Worm (Caenorhabditis elegans) whole organism, young adult: ENCODE measurements around the gene F37C12.10.
A peak's percentile ranks its signal among the peaks of the same experiment; 100 is the strongest.

ENCODE experiments used
- B0019.2 ChIP-seq: fragments of 200-800 bp; sonication (Bioruptor generic); conservative IDR thresholded peaks from 2 replicates; pipeline ENCODE4 v1.3.6; 2022; ENCODE audit warnings: missing genetic modification reagents, missing genetic modification characterization, missing compliant biosample characterization
- F10E7.11 ChIP-seq: sonication (generic microtip); optimal IDR thresholded peaks from 2 replicates; lab custom pipeline; 2017; ENCODE audit warnings: mild to moderate bottlenecking, missing genetic modification characterization, moderate library complexity, missing compliant biosample characterization
- F22D6.2 ChIP-seq: sonication (generic microtip); optimal IDR thresholded peaks from 2 replicates; lab custom pipeline; 2016; ENCODE audit warnings: mild to moderate bottlenecking, missing genetic modification characterization, missing compliant biosample characterization
- F23B12.7 ChIP-seq: sonication (generic microtip); optimal IDR thresholded peaks from 2 replicates; lab custom pipeline; 2017; ENCODE audit warnings: missing genetic modification characterization, mild to moderate bottlenecking, missing compliant biosample characterization, antibody characterized with exemption, moderate library complexity; ENCODE audit not compliant: insufficient read depth
- F37B4.10 ChIP-seq: fragments of 200-800 bp; sonication (Bioruptor generic); IDR thresholded peaks from 2 replicates; pipeline ENCODE4 v1.3.6; 2022; ENCODE audit warnings: missing genetic modification characterization, missing compliant biosample characterization
- F39B2.1 ChIP-seq: fragments of 200-800 bp; sonication (Bioruptor generic); IDR thresholded peaks from 2 replicates; pipeline ENCODE4 v1.3.6; 2022; ENCODE audit warnings: missing genetic modification reagents, missing genetic modification characterization, missing compliant biosample characterization
- F49E8.2 ChIP-seq: sonication (generic microtip); optimal IDR thresholded peaks from 3 replicates; lab custom pipeline; 2017; ENCODE audit warnings: missing genetic modification characterization, mild to moderate bottlenecking, missing compliant biosample characterization, antibody characterized with exemption, moderate library complexity; ENCODE audit not compliant: insufficient read depth
- F52B5.7 ChIP-seq: sonication (generic microtip); optimal IDR thresholded peaks from 2 replicates; lab custom pipeline; 2016; ENCODE audit warnings: mild to moderate bottlenecking, missing genetic modification characterization, missing compliant biosample characterization
- Y67H2A.10 ChIP-seq: fragments of 200-800 bp; sonication (Bioruptor generic); conservative IDR thresholded peaks from 2 replicates; pipeline ENCODE4 v1.3.6; 2022; ENCODE audit warnings: missing genetic modification reagents, missing genetic modification characterization, missing compliant biosample characterization
- Y95B8A.8 ChIP-seq: fragments of 200-800 bp; sonication (Bioruptor generic); IDR thresholded peaks from 2 replicates; pipeline ENCODE4 v1.3.6; 2022; ENCODE audit warnings: missing genetic modification reagents, missing genetic modification characterization, missing compliant biosample characterization
- aptf-3 ChIP-seq: fragments of 200-800 bp; sonication (Bioruptor generic); IDR thresholded peaks from 2 replicates; pipeline ENCODE4 v1.3.6; 2022; ENCODE audit warnings: missing genetic modification characterization, missing compliant biosample characterization
- attf-3 ChIP-seq: fragments of 200-800 bp; sonication (Bioruptor generic); conservative IDR thresholded peaks from 2 replicates; pipeline ENCODE4 v1.3.6; 2022; ENCODE audit warnings: missing genetic modification reagents, missing genetic modification characterization, missing compliant biosample characterization
- bed-1 ChIP-seq: fragments of 200-800 bp; sonication (Bioruptor generic); IDR thresholded peaks from 2 replicates; pipeline ENCODE4 v1.3.6; 2022; ENCODE audit warnings: missing genetic modification reagents, missing genetic modification characterization, missing compliant biosample characterization
- cebp-1 ChIP-seq, 2 experiments: fragments of 200-800 bp in 1 of 2; sonication (Bioruptor generic) in 1 of 2; sonication (generic microtip) in 1 of 2; IDR thresholded peaks in 1 of 2; optimal IDR thresholded peaks in 1 of 2; 2 replicates each; pipeline versions ENCODE4 v1.3.6 to Lab custom; 2017 to 2022; ENCODE audit warnings: missing compliant biosample characterization in 2 of 2, missing genetic modification characterization in 2 of 2, mild to moderate bottlenecking in 1 of 2, missing genetic modification reagents in 1 of 2, moderate library complexity in 1 of 2
- ceh-27 ChIP-seq: fragments of 200-800 bp; sonication (Bioruptor generic); optimal IDR thresholded peaks from 2 replicates; lab custom pipeline; 2018; ENCODE audit warnings: mild to moderate bottlenecking, missing genetic modification characterization, moderate library complexity, missing compliant biosample characterization
- ceh-79 ChIP-seq: sonication (generic microtip); optimal IDR thresholded peaks from 2 replicates; lab custom pipeline; 2017; ENCODE audit warnings: mild to moderate bottlenecking, missing genetic modification characterization, missing compliant biosample characterization
- chd-7 ChIP-seq: sonication (generic microtip); optimal IDR thresholded peaks from 2 replicates; lab custom pipeline; 2016; ENCODE audit warnings: mild to moderate bottlenecking, missing genetic modification characterization, moderate library complexity, missing compliant biosample characterization
- die-1 ChIP-seq: sonication (generic microtip); optimal IDR thresholded peaks from 2 replicates; lab custom pipeline; 2016; ENCODE audit warnings: missing genotype, mild to moderate bottlenecking, missing genetic modification characterization, missing compliant biosample characterization
- efl-1 ChIP-seq: fragments of 150-350 bp; optimal IDR thresholded peaks from 2 replicates; lab custom pipeline; 2014; ENCODE audit warnings: missing biosample characterization, missing genetic modification reagents, missing genetic modification characterization
- egl-18 ChIP-seq: fragments of 200-800 bp; sonication (Bioruptor generic); IDR thresholded peaks from 2 replicates; pipeline ENCODE4 v1.3.6; 2022; ENCODE audit warnings: missing genetic modification reagents, missing genetic modification characterization, missing compliant biosample characterization
- ekl-4 ChIP-seq: fragments of 200-800 bp; sonication (Bioruptor generic); IDR thresholded peaks from 2 replicates; pipeline ENCODE4 v1.3.6; 2022; ENCODE audit warnings: missing genetic modification reagents, missing genetic modification characterization, missing compliant biosample characterization
- him-1 ChIP-seq: sonication (generic microtip); optimal IDR thresholded peaks from 2 replicates; lab custom pipeline; 2016; ENCODE audit warnings: missing genotype, missing genetic modification reagents, missing genetic modification characterization, missing compliant biosample characterization
- hmg-20 ChIP-seq: fragments of 200-800 bp; sonication (Bioruptor generic); IDR thresholded peaks from 2 replicates; pipeline ENCODE4 v1.3.6; 2022; ENCODE audit warnings: missing genetic modification reagents, missing genetic modification characterization, missing compliant biosample characterization
- hsf-1 ChIP-seq: fragments of 200-800 bp; sonication (Bioruptor generic); IDR thresholded peaks from 2 replicates; pipeline ENCODE4 v1.3.6; 2022; ENCODE audit warnings: missing genetic modification reagents, missing genetic modification characterization, missing compliant biosample characterization
- let-526 ChIP-seq: fragments of 200-800 bp; sonication (Bioruptor generic); IDR thresholded peaks from 2 replicates; pipeline ENCODE4 v1.3.6; 2022; ENCODE audit warnings: missing genetic modification reagents, missing genetic modification characterization, missing compliant biosample characterization
- let-607 ChIP-seq, 2 experiments: fragments of 200-800 bp in 1 of 2; sonication (Bioruptor generic) in 1 of 2; sonication (generic microtip) in 1 of 2; optimal IDR thresholded peaks; 2 replicates each; lab custom pipeline; 2016 to 2018; ENCODE audit warnings: mild to moderate bottlenecking in 2 of 2, missing compliant biosample characterization in 2 of 2, missing genetic modification characterization in 2 of 2, moderate library complexity in 2 of 2, missing genotype in 1 of 2
- lin-26 ChIP-seq: fragments of 200-800 bp; sonication (Bioruptor generic); IDR thresholded peaks from 2 replicates; pipeline ENCODE4 v1.3.6; 2022; ENCODE audit warnings: missing genetic modification reagents, missing genetic modification characterization, missing compliant biosample characterization
- lsl-1 ChIP-seq: fragments of 200-800 bp; sonication (Bioruptor generic); optimal IDR thresholded peaks from 2 replicates; lab custom pipeline; 2018; ENCODE audit warnings: mild to moderate bottlenecking, missing genetic modification characterization, moderate library complexity, missing compliant biosample characterization
- madf-6 ChIP-seq: fragments of 200-800 bp; sonication (Bioruptor generic); IDR thresholded peaks from 2 replicates; pipeline ENCODE4 v1.3.6; 2022; ENCODE audit warnings: missing genetic modification reagents, missing genetic modification characterization, missing compliant biosample characterization
- madf-8 ChIP-seq: fragments of 200-800 bp; sonication (Bioruptor generic); conservative IDR thresholded peaks from 2 replicates; pipeline ENCODE4 v1.3.6; 2022; ENCODE audit warnings: missing genetic modification reagents, missing genetic modification characterization, missing compliant biosample characterization
- nfya-1 ChIP-seq: sonication (generic microtip); optimal IDR thresholded peaks from 2 replicates; lab custom pipeline; 2017; ENCODE audit warnings: antibody characterized with exemption, missing compliant biosample characterization, missing genetic modification characterization, borderline replicate concordance; ENCODE audit not compliant: insufficient read depth
- nfya-2 ChIP-seq: fragments of 200-800 bp; sonication (Bioruptor generic); IDR thresholded peaks from 2 replicates; pipeline ENCODE4 v1.3.6; 2022; ENCODE audit warnings: missing genetic modification reagents, missing genetic modification characterization, missing compliant biosample characterization
- nhr-120 ChIP-seq: fragments of 200-800 bp; sonication (Bioruptor generic); IDR thresholded peaks from 2 replicates; pipeline ENCODE4 v1.3.6; 2022; ENCODE audit warnings: missing genetic modification characterization, missing compliant biosample characterization
- rec-8 ChIP-seq, 2 experiments: sonication (generic microtip); optimal IDR thresholded peaks; 2 replicates each; lab custom pipeline; 2016; ENCODE audit warnings: mild to moderate bottlenecking in 2 of 2, missing genetic modification characterization in 2 of 2, missing genetic modification reagents in 2 of 2, missing genotype in 2 of 2, missing biosample characterization in 1 of 2, missing compliant biosample characterization in 1 of 2, moderate library complexity in 1 of 2
- snpc-3.4 ChIP-seq: sonication (generic microtip); optimal IDR thresholded peaks from 2 replicates; lab custom pipeline; 2017; ENCODE audit warnings: missing genetic modification characterization, mild to moderate bottlenecking, missing compliant biosample characterization, antibody characterized with exemption, moderate library complexity, missing genotype, missing genetic modification reagents
- snpc-4 ChIP-seq, 5 experiments: fragments of 150-350 bp in 1 of 5; sonication (generic microtip) in 4 of 5; optimal IDR thresholded peaks; 2 replicates each; lab custom pipeline; 2014 to 2018; ENCODE audit warnings: missing genetic modification characterization in 5 of 5, missing biosample characterization in 3 of 5, antibody characterized with exemption in 2 of 5, mild to moderate bottlenecking in 2 of 5, missing compliant biosample characterization in 2 of 5, missing genotype in 2 of 5, moderate library complexity in 2 of 5, missing genetic modification reagents in 1 of 5
- somi-1 ChIP-seq: fragments of 200-800 bp; sonication (Bioruptor generic); optimal IDR thresholded peaks from 2 replicates; lab custom pipeline; 2018; ENCODE audit warnings: mild to moderate bottlenecking, missing genetic modification characterization, missing compliant biosample characterization
- sptf-2 ChIP-seq: fragments of 200-800 bp; sonication (Bioruptor generic); optimal IDR thresholded peaks from 2 replicates; lab custom pipeline; 2018; ENCODE audit warnings: mild to moderate bottlenecking, missing genetic modification characterization, missing compliant biosample characterization
- tbp1 ChIP-seq: fragments of 200-800 bp; sonication (Bioruptor generic); optimal IDR thresholded peaks from 2 replicates; lab custom pipeline; 2018; ENCODE audit warnings: mild to moderate bottlenecking, missing genetic modification characterization, missing compliant biosample characterization
- xnd-1 ChIP-seq: sonication (generic microtip); optimal IDR thresholded peaks from 2 replicates; lab custom pipeline; 2016; ENCODE audit warnings: missing genotype, missing genetic modification reagents, missing genetic modification characterization, missing compliant biosample characterization
- zfh-2 ChIP-seq: fragments of 200-800 bp; sonication (Bioruptor generic); conservative IDR thresholded peaks from 2 replicates; pipeline ENCODE4 v1.3.6; 2022; ENCODE audit warnings: missing genetic modification reagents, missing genetic modification characterization, missing compliant biosample characterization
- ztf-18 ChIP-seq: sonication (generic microtip); optimal IDR thresholded peaks from 2 replicates; lab custom pipeline; 2016; ENCODE audit warnings: missing genotype, mild to moderate bottlenecking, missing genetic modification characterization, missing compliant biosample characterization
- ztf-26 ChIP-seq: sonication (generic microtip); optimal IDR thresholded peaks from 2 replicates; lab custom pipeline; 2017; ENCODE audit warnings: missing genetic modification characterization, missing compliant biosample characterization
- ztf-6 ChIP-seq: fragments of 200-800 bp; sonication (Bioruptor generic); IDR thresholded peaks from 2 replicates; pipeline ENCODE4 v1.3.6; 2022; ENCODE audit warnings: missing genetic modification reagents, missing genetic modification characterization, missing compliant biosample characterization

F37C12.10 gene

DNA sequence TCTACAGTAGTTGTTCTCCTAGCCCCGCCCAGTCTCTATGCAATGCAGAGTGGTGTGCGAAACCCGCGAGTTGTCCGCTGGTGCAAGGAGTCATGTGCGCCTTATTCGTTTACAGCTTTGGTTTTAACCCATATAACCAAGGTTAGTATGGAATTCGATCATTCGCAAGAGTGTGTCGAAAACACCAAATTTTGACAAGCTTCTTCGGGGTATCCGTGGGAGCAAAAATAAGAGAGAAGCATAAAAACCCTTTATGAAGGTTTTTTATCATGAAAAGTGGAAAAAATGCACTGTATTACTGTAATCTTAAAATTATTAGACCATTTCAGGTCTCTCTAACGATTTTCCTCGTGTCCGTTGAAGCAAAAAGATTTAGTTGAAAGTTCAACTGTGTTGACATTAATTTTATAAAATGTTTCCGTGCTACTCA lies 46.0 kb downstream of the F37C12.10 start (continued):
- TF ChIP-seq madf-8 (GFP tag; lab: Robert Waterston, UW) (0 out of 2 replicates have a peak, but pooled peaks have one; percentile 7), die-1 (no peak), ceh-27 (GFP tag; lab: Kevin White, UChicago) (no peak), xnd-1 (no peak), rec-8 (tag; optimal IDR thresholded peaks at IDR 0.05; lab: Kevin White, UChicago) (peak in 1 of 2 experiments; percentile 44), madf-6 (GFP tag; lab: Robert Waterston, UW) (peak; percentile 64), ztf-18 (tag; lab: Kevin White, UChicago) (peak; percentile 4), F52B5.7 (tag; lab: Kevin White, UChicago) (no peak), bed-1 (GFP tag; lab: Robert Waterston, UW) (no peak), aptf-3 (GFP tag; lab: Robert Waterston, UW) (no peak), nhr-120 (GFP tag; lab: Robert Waterston, UW) (no peak), zfh-2 (GFP tag; lab: Robert Waterston, UW) (no peak), nfya-2 (no peak), ekl-4 (GFP tag; lab: Robert Waterston, UW) (peak; percentile 80), nfya-1 (tag; lab: Kevin White, UChicago) (no peak), attf-3 (GFP tag; lab: Robert Waterston, UW) (no peak), Y95B8A.8 (GFP tag; lab: Robert Waterston, UW) (peak; percentile 67; the same call in 1 of the 2 replicates), egl-18 (GFP tag; lab: Robert Waterston, UW) (no peak), somi-1 (GFP tag; lab: Kevin White, UChicago) (no peak), ceh-79 (no peak), hmg-20 (0 out of 2 replicates have a peak, but pooled peaks have one; percentile 47), lsl-1 (GFP tag; lab: Kevin White, UChicago) (peak; percentile 71), F22D6.2 (no peak), sptf-2 (GFP tag; lab: Kevin White, UChicago) (no peak), ztf-26 (tag; lab: Kevin White, UChicago) (no peak)

DNA sequence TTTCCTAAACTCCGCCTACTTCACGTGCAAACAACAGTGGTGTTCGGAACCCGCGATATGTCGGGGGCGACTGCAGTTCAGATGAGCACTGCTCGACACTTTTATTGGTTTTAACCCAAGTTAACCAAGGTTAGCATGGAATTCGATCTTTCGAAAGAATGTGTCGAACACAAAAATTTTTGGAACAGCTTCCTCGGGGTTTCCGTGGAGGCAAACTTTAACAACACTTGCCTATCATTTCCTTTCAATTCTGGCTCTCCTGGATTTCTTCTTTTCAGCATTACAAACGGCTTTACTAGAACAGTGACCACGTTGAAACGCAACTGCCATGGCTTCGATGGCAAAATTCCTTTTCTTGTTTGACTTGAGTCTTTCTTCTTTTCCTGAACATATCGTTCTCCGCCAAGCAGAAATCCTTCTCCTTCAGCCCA lies 46.9 kb downstream of the F37C12.10 start:
- TF ChIP-seq B0019.2 (GFP tag; lab: Robert Waterston, UW) (no peak), F49E8.2 (tag; lab: Kevin White, UChicago) (peak; percentile 85), F39B2.1 (GFP tag; lab: Robert Waterston, UW) (no peak), cebp-1 (GFP tag; IDR thresholded peaks at IDR 0.05; lab: Robert Waterston, UW) (no peak), cebp-1 (tag; optimal IDR thresholded peaks at IDR 0.05; lab: Kevin White, UChicago) (peak; percentile 64), F37B4.10 (GFP tag; lab: Robert Waterston, UW) (no peak), snpc-4 (GFP tag; optimal IDR thresholded peaks at IDR 0.05; lab: Kevin White, UChicago) (peak; percentile 98), snpc-4 (tag; optimal IDR thresholded peaks at IDR 0.05; lab: Kevin White, UChicago) (peak; percentile 98 to 100 (median 99)), snpc-3.4 (tag; lab: Kevin White, UChicago) (peak; percentile 99), Y95B8A.8 (GFP tag; lab: Robert Waterston, UW) (0 out of 2 replicates have a peak, but pooled peaks have one; percentile 49), let-607 (tag; optimal IDR thresholded peaks at IDR 0.05; lab: Kevin White, UChicago) (peak in 1 of 2 experiments; percentile 30), lin-26 (GFP tag; lab: Robert Waterston, UW) (peak; percentile 67), hmg-20 (0 out of 2 replicates have a peak, but pooled peaks have one; percentile 31), F52B5.7 (tag; lab: Kevin White, UChicago) (peak; percentile 35), tbp1 (peak; percentile 82), egl-18 (GFP tag; lab: Robert Waterston, UW) (0 out of 2 replicates have a peak, but pooled peaks have one; percentile 32), him-1 (tag; lab: Kevin White, UChicago) (peak; percentile 91), efl-1 (GFP tag; lab: Kevin White, UChicago) (no peak), F23B12.7 (peak; percentile 75), die-1 (peak; percentile 43), ztf-6 (GFP tag; lab: Robert Waterston, UW) (no peak), ztf-26 (tag; lab: Kevin White, UChicago) (peak; percentile 1), hsf-1 (GFP tag; lab: Robert Waterston, UW) (peak; percentile 75), nhr-120 (GFP tag; lab: Robert Waterston, UW) (no peak), let-526 (GFP tag; lab: Robert Waterston, UW) (no peak), Y67H2A.10 (GFP tag; lab: Robert Waterston, UW) (no peak), F10E7.11 (tag; lab: Kevin White, UChicago) (no peak), chd-7 (tag; lab: Kevin White, UChicago) (peak; percentile 40)
